Worm (Caenorhabditis elegans) whole organism, L1 larva: ENCODE measurements around the gene F43D2.6.

ENCODE experiments used
- C34B4.2 ChIP-seq: sonication (generic microtip); optimal IDR thresholded peaks from 2 replicates; lab custom pipeline; 2017; ENCODE audit warnings: mild to moderate bottlenecking, missing genetic modification characterization, missing compliant biosample characterization
- Y116A8C.19 ChIP-seq: sonication (generic microtip); optimal IDR thresholded peaks from 2 replicates; lab custom pipeline; 2016; ENCODE audit warnings: missing compliant biosample characterization, missing genetic modification characterization, borderline replicate concordance
- alr-1 ChIP-seq: fragments of 200-800 bp; sonication (Bioruptor generic); optimal IDR thresholded peaks from 2 replicates; lab custom pipeline; 2018; ENCODE audit warnings: borderline replicate concordance, mild to moderate bottlenecking, missing genetic modification characterization, missing compliant biosample characterization
- blmp-1 ChIP-seq: fragments of 150-350 bp; optimal IDR thresholded peaks from 2 replicates; lab custom pipeline; 2014; ENCODE audit warnings: missing biosample characterization, missing genetic modification characterization
- ceh-82 ChIP-seq, 3 experiments: fragments of 150-350 bp in 1 of 3; sonication (generic microtip) in 2 of 3; optimal IDR thresholded peaks; 2 replicates each; lab custom pipeline; 2014 to 2017; ENCODE audit warnings: missing biosample characterization in 3 of 3, missing genetic modification characterization in 3 of 3
- ces-1 ChIP-seq: fragments of 150-350 bp; optimal IDR thresholded peaks from 2 replicates; lab custom pipeline; 2014; ENCODE audit warnings: missing biosample characterization, missing genetic modification reagents, missing genetic modification characterization
- efl-1 ChIP-seq, 4 experiments: fragments of 150-350 bp; optimal IDR thresholded peaks in 3 of 4; peaks in 1 of 4; 1 replicate in 1 of 4; 2 replicates in 3 of 4; lab custom pipeline; 2014; ENCODE audit warnings: missing biosample characterization in 2 of 4, missing genetic modification characterization in 2 of 4, missing genetic modification reagents in 2 of 4
- egl-13 ChIP-seq: sonication (generic microtip); optimal IDR thresholded peaks from 2 replicates; lab custom pipeline; 2016; ENCODE audit warnings: missing genotype, missing genetic modification reagents, missing genetic modification characterization, missing compliant biosample characterization
- elt-2 ChIP-seq: sonication (generic microtip); optimal IDR thresholded peaks from 2 replicates; lab custom pipeline; 2016; ENCODE audit warnings: missing genetic modification characterization, mild to moderate bottlenecking, inconsistent platforms, missing compliant biosample characterization, missing genetic modification reagents
- elt-3 ChIP-seq, 6 experiments: fragments of 150-350 bp in 1 of 6; sonication (generic microtip); optimal IDR thresholded peaks; 2 replicates each; lab custom pipeline; 2017 to 2018; ENCODE audit warnings: missing biosample characterization in 6 of 6, missing genetic modification characterization in 6 of 6, inconsistent platforms in 1 of 6
- ets-5 ChIP-seq: fragments of 200-800 bp; sonication (Bioruptor generic); IDR thresholded peaks from 2 replicates; pipeline ENCODE4 v1.3.6; 2022; ENCODE audit warnings: missing genetic modification characterization, missing compliant biosample characterization
- grh-1 ChIP-seq: fragments of 200-800 bp; sonication (Bioruptor generic); IDR thresholded peaks from 2 replicates; pipeline ENCODE4 v1.3.6; 2022; ENCODE audit warnings: missing genetic modification reagents, missing genetic modification characterization, missing compliant biosample characterization
- hlh-4 ChIP-seq: sonication (generic microtip); optimal IDR thresholded peaks from 2 replicates; lab custom pipeline; 2016; ENCODE audit warnings: mild to moderate bottlenecking, missing genetic modification characterization, missing compliant biosample characterization
- lin-14 ChIP-seq: fragments of 200-800 bp; sonication (Bioruptor generic); optimal IDR thresholded peaks from 2 replicates; lab custom pipeline; 2018; ENCODE audit warnings: mild to moderate bottlenecking, missing genetic modification characterization, moderate library complexity, missing compliant biosample characterization
- lin-15B ChIP-seq: fragments of 150-350 bp; sonication (generic microtip); optimal IDR thresholded peaks from 3 replicates; lab custom pipeline; 2014; ENCODE audit warnings: missing biosample characterization, missing genetic modification characterization
- lin-35 ChIP-seq, 2 experiments: fragments of 150-350 bp; optimal IDR thresholded peaks; 2 replicates each; lab custom pipeline; 2014; ENCODE audit warnings: missing biosample characterization in 2 of 2, missing genetic modification characterization in 2 of 2, missing genetic modification reagents in 2 of 2
- lin-39 ChIP-seq: fragments of 150-350 bp; optimal IDR thresholded peaks from 2 replicates; lab custom pipeline; 2014; ENCODE audit warnings: missing biosample characterization, missing genetic modification reagents, missing genetic modification characterization
- lir-3 ChIP-seq: sonication (generic microtip); optimal IDR thresholded peaks from 2 replicates; lab custom pipeline; 2016; ENCODE audit warnings: mild to moderate bottlenecking, missing genetic modification characterization, moderate library complexity, missing compliant biosample characterization; ENCODE audit not compliant: poor library complexity
- lsy-2 ChIP-seq, 2 experiments: fragments of 150-350 bp; optimal IDR thresholded peaks; 2 replicates each; lab custom pipeline; 2014; ENCODE audit warnings: missing biosample characterization in 2 of 2, missing genetic modification characterization in 2 of 2
- nhr-19 ChIP-seq: fragments of 200-800 bp; sonication (Bioruptor generic); conservative IDR thresholded peaks from 2 replicates; pipeline ENCODE4 v1.3.6; 2022; ENCODE audit warnings: missing genetic modification characterization, missing compliant biosample characterization
- nhr-20 ChIP-seq: sonication (generic microtip); optimal IDR thresholded peaks from 2 replicates; lab custom pipeline; 2016; ENCODE audit warnings: mild to moderate bottlenecking, missing genetic modification characterization, missing compliant biosample characterization
- nhr-237 ChIP-seq: fragments of 150-350 bp; optimal IDR thresholded peaks from 2 replicates; lab custom pipeline; 2014; ENCODE audit warnings: missing biosample characterization, missing genetic modification characterization
- nhr-28 ChIP-seq: fragments of 150-350 bp; optimal IDR thresholded peaks from 2 replicates; lab custom pipeline; 2014; ENCODE audit warnings: missing biosample characterization, missing genetic modification characterization
- nhr-47 ChIP-seq: sonication (generic microtip); optimal IDR thresholded peaks from 2 replicates; lab custom pipeline; 2016; ENCODE audit warnings: mild to moderate bottlenecking, missing genetic modification characterization, moderate library complexity, missing compliant biosample characterization
- nhr-71 ChIP-seq: sonication (generic microtip); optimal IDR thresholded peaks from 2 replicates; lab custom pipeline; 2016; ENCODE audit warnings: mild to moderate bottlenecking, missing genetic modification characterization, moderate library complexity, missing compliant biosample characterization
- nhr-77 ChIP-seq: fragments of 150-350 bp; optimal IDR thresholded peaks from 2 replicates; lab custom pipeline; 2014; ENCODE audit warnings: missing biosample characterization, missing genetic modification characterization
- nhr-84 ChIP-seq: sonication (generic microtip); optimal IDR thresholded peaks from 2 replicates; lab custom pipeline; 2017; ENCODE audit warnings: missing biosample characterization, missing genetic modification characterization
- nhr-85 ChIP-seq: sonication (generic microtip); peaks from one replicate; lab custom pipeline; 2016; ENCODE audit warnings: missing genetic modification characterization, inconsistent platforms, missing compliant biosample characterization
- nhr-90 ChIP-seq: sonication (generic microtip); optimal IDR thresholded peaks from 2 replicates; lab custom pipeline; 2016; ENCODE audit warnings: mild to moderate bottlenecking, missing genetic modification characterization, missing compliant biosample characterization; ENCODE audit not compliant: poor library complexity
- pag-3 ChIP-seq: sonication (generic microtip); optimal IDR thresholded peaks from 2 replicates; lab custom pipeline; 2017; ENCODE audit warnings: missing genetic modification characterization, mild to moderate bottlenecking, missing compliant biosample characterization, antibody characterized with exemption, borderline replicate concordance; ENCODE audit not compliant: insufficient read depth
- rnt-1 ChIP-seq: sonication (generic microtip); optimal IDR thresholded peaks from 2 replicates; lab custom pipeline; 2016; ENCODE audit warnings: mild to moderate bottlenecking, missing genetic modification characterization, moderate library complexity, missing compliant biosample characterization
- sptf-1 ChIP-seq: fragments of 150-350 bp; optimal IDR thresholded peaks from 2 replicates; lab custom pipeline; 2014; ENCODE audit warnings: missing biosample characterization, missing genetic modification characterization
- sup-37 ChIP-seq: fragments of 200-800 bp; sonication (Bioruptor generic); optimal IDR thresholded peaks from 2 replicates; lab custom pipeline; 2018; ENCODE audit warnings: mild to moderate bottlenecking, missing genetic modification characterization, missing compliant biosample characterization
- tlp-1 ChIP-seq: fragments of 150-350 bp; optimal IDR thresholded peaks from 2 replicates; lab custom pipeline; 2014; ENCODE audit warnings: missing biosample characterization, missing genetic modification characterization
- unc-130 ChIP-seq: fragments of 150-350 bp; optimal IDR thresholded peaks from 2 replicates; lab custom pipeline; 2017; ENCODE audit warnings: missing biosample characterization, missing genetic modification characterization, inconsistent platforms
- unc-30 ChIP-seq: sonication (generic microtip); optimal IDR thresholded peaks from 2 replicates; lab custom pipeline; 2017; ENCODE audit warnings: missing biosample characterization, missing genetic modification characterization
- vab-15 ChIP-seq: sonication (generic microtip); optimal IDR thresholded peaks from 2 replicates; lab custom pipeline; 2017; ENCODE audit warnings: missing genotype, mild to moderate bottlenecking, missing genetic modification characterization, missing compliant biosample characterization

The F43D2.6 gene

DNA sequence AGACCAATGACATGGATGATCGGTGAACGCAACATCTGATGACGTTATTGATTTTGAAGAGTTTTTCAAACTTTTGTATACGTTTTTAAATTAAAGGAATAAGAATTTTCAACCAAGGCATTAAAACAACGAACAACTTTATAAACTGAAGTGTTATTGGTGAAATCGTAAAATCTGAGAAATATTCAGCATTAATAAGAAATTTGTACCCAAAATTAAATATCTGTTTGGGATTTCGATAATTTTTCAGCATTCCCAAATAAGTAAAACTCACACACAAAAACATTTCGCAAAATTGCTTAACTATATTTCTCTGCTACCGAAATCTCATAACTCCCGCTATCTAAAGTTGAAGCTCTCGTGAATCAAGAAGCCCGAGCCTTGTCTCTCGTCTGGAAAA is 24.6 kb upstream of the F43D2.6 start:
- TF ChIP-seq efl-1 (optimal IDR thresholded peaks at IDR 0.05; lab: Kevin White, UChicago) (no peak), efl-1 (GFP tag; optimal IDR thresholded peaks at IDR 0.05 in 1 of 2; lab: Kevin White, UChicago) (peak in 1 of 2 experiments; percentile 17), nhr-237 (tag; lab: Kevin White, UChicago) (no peak), elt-2 (no peak), hlh-4 (tag; lab: Kevin White, UChicago) (no peak), nhr-84 (tag; lab: Kevin White, UChicago) (no peak), nhr-47 (tag; lab: Kevin White, UChicago) (no peak)
- TF ChIP-seq, all 84 proteins: peak for 1

DNA sequence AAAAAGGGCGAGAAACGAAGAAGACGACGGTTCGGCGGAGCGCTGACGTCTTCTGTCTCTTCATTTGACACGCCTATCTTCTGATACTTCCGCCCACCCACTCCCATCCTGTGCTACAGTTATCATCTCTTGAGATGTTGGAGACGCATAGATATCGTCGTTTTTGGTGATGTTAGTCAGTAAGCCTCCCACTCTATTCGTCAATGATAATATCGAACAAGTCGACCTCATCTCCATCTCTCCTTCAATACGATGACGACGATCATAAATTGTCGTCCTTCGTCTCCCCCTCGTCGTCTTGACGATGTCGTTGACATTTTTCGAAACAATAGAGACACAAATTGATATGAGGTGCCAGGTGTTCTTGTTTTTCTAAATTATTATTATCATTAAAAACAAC is 23.2 kb upstream of the F43D2.6 start, which contains the start of gene slc-25A29:
Gene slc-25A29, minus strand, starts transcription at position 45 of the 400 bp plus-strand sequence.
- TF ChIP-seq C34B4.2 (tag; lab: Kevin White, UChicago) = no peak
- TF ChIP-seq lin-14 (GFP tag; lab: Kevin White, UChicago) = peak; percentile 15
- peak; percentile 28 for TF ChIP-seq nhr-85 (tag; lab: Kevin White, UChicago)
- TF ChIP-seq tlp-1 (tag; lab: Kevin White, UChicago) = no peak
- TF ChIP-seq efl-1 (optimal IDR thresholded peaks at IDR 0.05; lab: Kevin White, UChicago) = no peak
- peak in 1 of 2 experiments; percentile 79 for TF ChIP-seq efl-1 (GFP tag; optimal IDR thresholded peaks at IDR 0.05 in 1 of 2; lab: Kevin White, UChicago)
- no peak for TF ChIP-seq ces-1
- TF ChIP-seq elt-3 (tag; optimal IDR thresholded peaks at IDR 0.05; lab: Kevin White, UChicago) = peak in 2 of 6 experiments; percentile 2 to 41
- TF ChIP-seq nhr-20 (tag; lab: Kevin White, UChicago) = peak; percentile 6
- no peak for TF ChIP-seq nhr-77 (tag; lab: Kevin White, UChicago)
- peak; percentile 57 for TF ChIP-seq blmp-1 (tag; lab: Kevin White, UChicago)
- TF ChIP-seq nhr-71 = peak; percentile 9
- TF ChIP-seq, all 84 proteins: peak for 7

DNA sequence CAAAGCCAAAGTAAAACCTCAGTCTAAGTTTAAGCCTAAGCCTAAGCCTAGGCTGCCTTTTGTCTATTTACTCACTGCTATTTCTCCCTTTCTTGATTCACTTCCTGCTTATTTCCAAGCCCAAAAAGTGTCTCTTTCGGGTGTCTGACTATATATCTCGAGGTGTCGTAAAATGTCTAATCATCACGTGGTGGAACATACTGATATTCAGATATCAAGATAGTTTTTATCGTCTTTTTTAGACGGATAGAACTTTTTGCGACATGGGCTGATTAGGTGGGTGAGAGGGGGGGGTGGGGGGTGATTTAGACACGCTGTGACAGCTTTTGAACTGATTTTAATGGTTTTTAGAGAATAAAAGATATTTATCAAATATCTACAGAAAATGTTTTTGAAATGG is 22.0 kb upstream of the F43D2.6 start:
- TF ChIP-seq Y116A8C.19 = no peak
- no peak for TF ChIP-seq sptf-1 (tag; lab: Kevin White, UChicago)
- TF ChIP-seq sup-37 (GFP tag; lab: Kevin White, UChicago) = no peak
- TF ChIP-seq lin-35 (GFP tag; optimal IDR thresholded peaks at IDR 0.05; lab: Kevin White, UChicago) = peak in 1 of 2 experiments; percentile 7
- TF ChIP-seq nhr-20 (tag; lab: Kevin White, UChicago) = peak; percentile 10
- TF ChIP-seq unc-30 (tag; lab: Kevin White, UChicago) = no peak
- TF ChIP-seq ets-5 (GFP tag; lab: Robert Waterston, UW) = no peak
- peak in 3 of 6 experiments; percentile 10 to 73 (median 64) for TF ChIP-seq elt-3 (tag; optimal IDR thresholded peaks at IDR 0.05; lab: Kevin White, UChicago)
- peak in 1 of 2 experiments; percentile 5 for TF ChIP-seq lsy-2 (tag; optimal IDR thresholded peaks at IDR 0.05; lab: Kevin White, UChicago)
- peak; percentile 50 for TF ChIP-seq lin-14 (GFP tag; lab: Kevin White, UChicago)
- peak; percentile 78 for TF ChIP-seq nhr-85 (tag; lab: Kevin White, UChicago)
- no peak for TF ChIP-seq unc-130 (tag; lab: Kevin White, UChicago)
- TF ChIP-seq blmp-1 (tag; lab: Kevin White, UChicago) = peak; percentile 33
- TF ChIP-seq efl-1 (optimal IDR thresholded peaks at IDR 0.05; lab: Kevin White, UChicago) = no peak
- peak in 1 of 2 experiments; percentile 85 for TF ChIP-seq efl-1 (GFP tag; optimal IDR thresholded peaks at IDR 0.05 in 1 of 2; lab: Kevin White, UChicago)
- TF ChIP-seq alr-1 (tag; lab: Kevin White, UChicago) = no peak
- no peak for TF ChIP-seq vab-15 (tag; lab: Kevin White, UChicago)
- no peak for TF ChIP-seq nhr-28
- TF ChIP-seq grh-1 (GFP tag; lab: Robert Waterston, UW) = no peak
- TF ChIP-seq nhr-19 (GFP tag; lab: Robert Waterston, UW) = peak; percentile 31
- TF ChIP-seq ceh-82 (tag; optimal IDR thresholded peaks at IDR 0.05; lab: Kevin White, UChicago) = no peak
- no peak for TF ChIP-seq nhr-90
- TF ChIP-seq, all 84 proteins: peak for 9

DNA sequence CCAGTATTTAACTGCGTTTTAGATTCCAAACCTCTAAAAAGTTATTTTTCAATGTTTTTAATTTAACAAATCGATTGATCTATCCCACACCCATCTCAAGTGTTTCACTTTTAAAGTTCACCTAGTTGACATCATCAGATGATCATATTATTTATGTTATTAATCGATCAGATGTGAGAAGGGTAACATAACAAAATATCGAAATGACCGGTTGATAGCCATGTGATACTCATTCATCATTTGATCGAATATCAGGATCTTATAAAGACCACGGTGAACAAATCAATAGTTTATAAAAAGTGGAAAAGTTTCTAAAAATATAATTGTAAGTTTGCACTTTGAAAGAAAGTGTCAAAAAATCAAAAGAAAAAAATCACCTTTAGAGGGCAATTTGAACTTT is 20.7 kb upstream of the F43D2.6 start:
- TF ChIP-seq pag-3 (tag; lab: Kevin White, UChicago) = no peak
- peak; percentile 48 for TF ChIP-seq blmp-1 (tag; lab: Kevin White, UChicago)
- no peak for TF ChIP-seq lin-14 (GFP tag; lab: Kevin White, UChicago)
- TF ChIP-seq nhr-71 = no peak
- TF ChIP-seq lir-3 (tag; lab: Kevin White, UChicago) = no peak
- no peak for TF ChIP-seq egl-13 (tag; lab: Kevin White, UChicago)
- TF ChIP-seq sup-37 (GFP tag; lab: Kevin White, UChicago) = no peak
- no peak for TF ChIP-seq Y116A8C.19
- peak in 1 of 2 experiments; percentile 26 for TF ChIP-seq lin-35 (GFP tag; optimal IDR thresholded peaks at IDR 0.05; lab: Kevin White, UChicago)
- no peak for TF ChIP-seq rnt-1
- TF ChIP-seq nhr-28 = no peak
- TF ChIP-seq lin-15B (tag; lab: Kevin White, UChicago) = no peak
- no peak for TF ChIP-seq tlp-1 (tag; lab: Kevin White, UChicago)
- peak in 1 of 6 experiments; percentile 53 for TF ChIP-seq elt-3 (tag; optimal IDR thresholded peaks at IDR 0.05; lab: Kevin White, UChicago)
- peak in 1 of 2 experiments; percentile 15 for TF ChIP-seq lsy-2 (tag; optimal IDR thresholded peaks at IDR 0.05; lab: Kevin White, UChicago)
- no peak for TF ChIP-seq sptf-1 (tag; lab: Kevin White, UChicago)
- TF ChIP-seq lin-39 (tag; lab: Kevin White, UChicago) = no peak
